Worm (Caenorhabditis elegans): ENCODE data around the gene lec-10.

Gene lec-10

DNA sequence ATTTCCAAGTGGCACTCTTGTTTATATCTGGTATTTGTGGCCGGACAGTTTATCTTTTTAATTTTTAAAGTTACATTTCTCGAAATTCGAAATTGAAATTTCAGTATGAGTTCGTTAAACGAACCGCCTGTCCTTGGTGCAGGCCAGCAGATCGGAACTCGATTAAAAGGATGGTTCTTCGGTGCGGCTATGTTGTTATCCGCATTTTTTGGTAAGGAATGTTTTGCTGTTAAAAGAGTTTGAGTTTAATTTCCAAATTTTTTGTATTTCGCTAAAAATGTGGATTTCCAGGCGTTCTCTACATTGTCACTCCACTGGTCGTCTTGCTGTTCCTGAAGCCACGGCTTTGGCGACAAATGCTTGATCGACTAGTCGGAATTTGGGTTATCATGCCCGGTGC lies 35.8 kb downstream of the lec-10 start, which contains the start of gene acl-9:
Gene acl-9, plus strand, starts transcription at position 105 of the 400 bp plus-strand sequence.
- TF ChIP-seq madf-6 (GFP tag; IDR thresholded peaks at IDR 0.05) (peak; percentile 53), repo-1 (tag; optimal IDR thresholded peaks at IDR 0.05) (no peak), ceh-27 (GFP tag; optimal IDR thresholded peaks at IDR 0.05) (no peak), hlh-12 (tag; optimal IDR thresholded peaks at IDR 0.05) (no peak), B0336.3 (GFP tag; IDR thresholded peaks at IDR 0.05) (peak; percentile 35; the same call in 1 of the 2 replicates), F22D6.2 (tag; optimal IDR thresholded peaks at IDR 0.05) (no peak), nhr-179 (tag; optimal IDR thresholded peaks at IDR 0.05) (no peak), aptf-3 (GFP tag; IDR thresholded peaks at IDR 0.05) (no peak), atf-7 (tag; optimal IDR thresholded peaks at IDR 0.05) (no peak), ceh-91 (GFP tag; IDR thresholded peaks at IDR 0.05) (no peak), snpc-1.3 (tag; optimal IDR thresholded peaks at IDR 0.05; ENCODE audit: insufficient read depth) (no peak), F23B12.7 (tag; optimal IDR thresholded peaks at IDR 0.05; ENCODE audit: insufficient read depth) (no peak), nfyb-1 (GFP tag; IDR thresholded peaks at IDR 0.05) (no peak), nhr-27 (tag; optimal IDR thresholded peaks at IDR 0.05) (no peak), fkh-3 (tag; optimal IDR thresholded peaks at IDR 0.05) (no peak), ekl-4 (GFP tag; IDR thresholded peaks at IDR 0.05) (0 out of 2 replicates have a peak, but pooled peaks have one; percentile 11), B0035.1 (tag; optimal IDR thresholded peaks at IDR 0.05) (no peak), akir-1 (GFP tag; optimal IDR thresholded peaks at IDR 0.05) (no peak), ceh-79 (tag; optimal IDR thresholded peaks at IDR 0.05) (peak; percentile 25), F49E8.2 (tag; optimal IDR thresholded peaks at IDR 0.05; ENCODE audit: insufficient read depth) (no peak), madf-3 (GFP tag; IDR thresholded peaks at IDR 0.05) (no peak), rcor-1 (GFP tag; IDR thresholded peaks at IDR 0.05) (0 out of 2 replicates have a peak, but pooled peaks have one; percentile 7)

DNA sequence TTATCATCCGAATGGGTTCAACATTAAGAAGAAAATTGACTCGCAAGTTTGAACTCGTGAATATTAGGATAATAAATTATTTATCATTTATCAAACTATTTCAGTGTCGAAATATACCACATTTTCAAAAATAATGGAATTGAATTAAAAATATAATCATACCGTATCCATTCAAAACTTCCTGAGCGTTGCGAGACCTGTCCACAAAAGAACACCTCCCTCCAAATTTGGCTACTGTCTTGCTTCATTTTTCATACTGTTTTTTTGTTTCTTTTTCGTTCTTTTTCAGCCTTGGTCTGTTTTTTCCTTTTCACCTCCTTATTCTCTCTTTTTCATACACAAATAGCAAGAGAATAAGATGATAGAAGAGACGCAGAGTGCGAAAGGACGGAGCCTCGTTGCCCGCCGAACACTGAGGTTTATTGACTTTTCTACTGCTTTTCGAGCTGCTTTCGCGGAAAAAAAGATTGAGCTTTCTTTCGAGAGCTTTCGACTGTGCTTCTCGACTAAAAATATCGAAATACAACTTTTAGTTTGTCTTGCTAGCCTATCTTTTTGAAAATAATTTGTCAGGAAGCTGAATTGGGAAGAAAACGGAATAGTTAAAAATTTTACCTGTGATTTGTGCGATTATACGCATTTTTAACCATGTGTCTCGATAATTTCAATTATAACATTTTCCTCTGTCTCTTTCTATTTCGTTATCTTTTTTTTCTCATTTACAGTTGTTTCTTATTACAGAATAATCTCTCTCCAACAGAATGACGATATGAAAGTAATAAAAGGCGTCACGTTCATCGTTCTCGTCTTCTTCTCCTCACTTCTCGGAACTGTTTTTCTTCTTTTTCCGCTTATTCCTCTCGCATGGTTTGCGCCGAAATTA lies 38.5 kb downstream of the lec-10 start, which contains the start of gene acl-8:
Gene acl-8, plus strand, starts transcription at position 742 of the 883 bp plus-strand sequence.
- TF ChIP-seq nhr-80 (tag; optimal IDR thresholded peaks at IDR 0.05) (peak; percentile 82), hmg-1.2 (GFP tag; IDR thresholded peaks at IDR 0.05) (peak; percentile 68; the same call in 1 of the 2 replicates), madf-6 (GFP tag; IDR thresholded peaks at IDR 0.05) (peak; percentile 39; the same call in 1 of the 2 replicates), dox-1 (GFP tag; IDR thresholded peaks at IDR 0.05) (0 out of 2 replicates have a peak, but pooled peaks have one; percentile 30), C17E4.6 (GFP tag; IDR thresholded peaks at IDR 0.05) (no peak), lsl-1 (GFP tag; optimal IDR thresholded peaks at IDR 0.05) (peak; percentile 67), atf-7 (tag; optimal IDR thresholded peaks at IDR 0.05) (no peak), ekl-4 (GFP tag; IDR thresholded peaks at IDR 0.05) (no peak), nhr-90 (tag; optimal IDR thresholded peaks at IDR 0.05) (no peak), F33H1.4 (GFP tag; IDR thresholded peaks at IDR 0.05) (peak; percentile 62)

DNA sequence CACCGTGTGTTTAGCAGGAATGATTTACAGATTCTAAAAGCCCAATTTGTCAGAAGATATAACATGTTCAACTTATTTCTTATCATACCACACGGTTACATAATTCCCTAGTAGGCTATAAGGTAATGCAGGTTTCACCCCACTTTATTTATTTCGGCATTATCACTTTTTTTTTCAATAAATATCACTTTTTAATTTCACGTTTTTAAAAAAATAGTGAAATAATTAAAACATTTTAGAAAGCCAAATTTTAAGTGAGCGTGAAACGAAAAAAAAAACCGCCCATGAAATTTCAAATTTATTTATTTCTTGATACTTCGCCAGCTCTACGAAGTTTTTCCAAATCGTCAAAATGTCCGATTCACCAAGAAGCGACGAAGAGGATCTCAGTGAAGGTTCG lies 40.6 kb downstream of the lec-10 start, which contains the start of gene fbxa-196:
Gene fbxa-196, plus strand, starts transcription at position 301 of the 400 bp plus-strand sequence.
- no peak for TF ChIP-seq sdz-38 (tag; optimal IDR thresholded peaks at IDR 0.05)
- no peak for TF ChIP-seq F49E8.2 (tag; optimal IDR thresholded peaks at IDR 0.05; ENCODE audit: insufficient read depth)
- TF ChIP-seq nhr-120 (GFP tag; IDR thresholded peaks at IDR 0.05) = no peak
- no peak for TF ChIP-seq lir-1 (GFP tag; conservative IDR thresholded peaks at IDR 0.05)
- no peak for TF ChIP-seq ccch-3 (GFP tag; optimal IDR thresholded peaks at IDR 0.05)

All from whole organism, young adult.